Fruit fly (Drosophila melanogaster) whole organism, pupa: ENCODE measurements around the gene Cpr65Av.
"Not testable (repeated sequence)": the region's sequence is repeated elsewhere in the genome, so short reads cannot be mapped to it uniquely, and the experiment has no call there.

Source experiments
- CG10348 ChIP-seq: fragments of 200-800 bp; sonication (Bioruptor generic); IDR thresholded peaks from 2 replicates; pipeline ENCODE4 v1.3.6; 2022; ENCODE audit warnings: missing biosample characterization, missing genetic modification characterization
- CG34367 ChIP-seq: fragments of 200-800 bp; sonication (Bioruptor generic); optimal IDR thresholded peaks from 2 replicates; lab custom pipeline; 2018; ENCODE audit warnings: missing biosample characterization, mild to moderate bottlenecking, missing genetic modification characterization
- CG8301 ChIP-seq: fragments of 200-800 bp; sonication (Bioruptor generic); optimal IDR thresholded peaks from 2 replicates; lab custom pipeline; 2018; ENCODE audit warnings: missing biosample characterization, mild to moderate bottlenecking, missing genetic modification characterization
- CG9948 ChIP-seq: fragments of 200-800 bp; sonication (Bioruptor generic); optimal IDR thresholded peaks from 2 replicates; lab custom pipeline; 2018; ENCODE audit warnings: missing biosample characterization, mild to moderate bottlenecking, missing genetic modification characterization, moderate library complexity
- D1 ChIP-seq: fragments of 200-800 bp; sonication (Bioruptor generic); optimal IDR thresholded peaks from 2 replicates; lab custom pipeline; 2018; ENCODE audit warnings: missing biosample characterization, mild to moderate bottlenecking, missing genetic modification characterization, moderate library complexity
- gl ChIP-seq: fragments of 200-800 bp; sonication (Bioruptor generic); optimal IDR thresholded peaks from 2 replicates; lab custom pipeline; 2018; ENCODE audit warnings: missing biosample characterization, mild to moderate bottlenecking, missing genetic modification characterization

dm6 chr3L:6146374-6146773 is 6.6 kb upstream of the Cpr65Av start, which contains the start of gene Lcp65Ab2:
- not testable (repeated sequence) for TF ChIP-seq CG10348 (GFP tag; lab: Robert Waterston, UW); CG34367 (tag; lab: Kevin White, UChicago); CG8301; gl (tag; lab: Kevin White, UChicago); CG9948 (tag; lab: Kevin White, UChicago); D1 (tag; lab: Kevin White, UChicago)
